Fruit fly (Drosophila melanogaster) whole organism, larva: ENCODE data around the gene sphinx2.

Source experiments
- noc ChIP-seq: fragments of 200-800 bp; sonication (Bioruptor generic); optimal IDR thresholded peaks from 3 replicates; lab custom pipeline; 2019; ENCODE audit warnings: missing biosample characterization, mild to moderate bottlenecking, missing genetic modification characterization, moderate library complexity

sphinx2 gene

DNA sequence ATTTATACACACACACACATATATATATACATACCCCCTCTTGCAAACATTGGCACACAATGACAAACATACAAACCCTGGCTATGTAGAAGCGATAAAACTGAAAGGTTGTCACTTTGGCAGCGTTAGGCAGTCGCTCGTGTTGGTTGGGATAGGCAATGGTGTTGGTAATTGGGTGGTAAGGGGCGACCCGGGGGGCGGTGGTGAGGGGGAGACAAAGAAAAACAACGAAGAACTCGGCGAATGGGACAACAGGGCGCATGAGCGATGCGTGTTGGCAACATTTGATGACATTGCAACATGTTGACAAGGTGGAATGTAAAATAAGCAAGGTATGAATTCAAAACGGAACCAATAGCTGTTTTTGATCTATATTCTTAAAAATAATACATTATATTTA, 18.0 kb downstream of the sphinx2 start:
- no peak for TF ChIP-seq noc

DNA sequence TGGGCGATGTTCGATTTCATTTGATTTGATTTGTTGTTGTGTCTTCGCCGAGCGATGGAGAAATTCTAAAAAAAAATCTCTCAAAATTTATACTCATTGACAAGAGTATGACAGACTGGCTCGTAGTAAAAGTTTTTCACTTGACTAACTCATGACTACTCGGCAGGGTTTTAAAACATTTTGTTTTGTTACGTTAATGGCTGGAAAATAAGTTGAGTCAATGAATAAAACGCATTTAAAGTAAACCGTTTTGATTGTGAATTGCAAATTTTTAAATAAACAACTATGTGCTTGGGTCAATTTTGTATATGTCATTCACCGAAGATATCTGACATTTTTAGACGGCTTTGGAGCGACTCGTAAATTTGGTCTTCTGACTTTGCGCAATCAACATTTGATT, 36.5 kb downstream of the sphinx2 start, which contains the start of gene CG8560:
Gene CG8560, minus strand, starts transcription at position 101 of the 400 bp plus-strand sequence.
- TF ChIP-seq noc: peak; percentile 48

DNA sequence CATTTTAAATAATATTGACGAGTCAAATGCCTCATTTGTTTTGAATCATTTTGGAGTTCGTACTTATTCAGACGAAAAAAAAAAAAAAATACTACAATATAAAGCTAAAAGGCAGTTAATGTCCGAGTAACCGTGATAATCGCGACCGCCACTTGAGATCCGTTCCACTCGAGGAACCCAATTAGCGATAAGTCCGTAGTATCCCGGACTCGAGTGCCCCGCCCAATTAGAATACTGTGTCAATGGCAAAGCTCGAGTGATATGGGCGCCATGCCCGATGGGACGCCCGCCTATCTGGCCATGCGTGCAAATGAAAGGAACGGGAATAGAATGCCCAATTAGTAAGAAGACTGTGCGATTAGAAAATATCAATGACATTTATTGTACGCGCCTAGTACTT, 38.6 kb downstream of the sphinx2 start:
- TF ChIP-seq noc: no peak

DNA sequence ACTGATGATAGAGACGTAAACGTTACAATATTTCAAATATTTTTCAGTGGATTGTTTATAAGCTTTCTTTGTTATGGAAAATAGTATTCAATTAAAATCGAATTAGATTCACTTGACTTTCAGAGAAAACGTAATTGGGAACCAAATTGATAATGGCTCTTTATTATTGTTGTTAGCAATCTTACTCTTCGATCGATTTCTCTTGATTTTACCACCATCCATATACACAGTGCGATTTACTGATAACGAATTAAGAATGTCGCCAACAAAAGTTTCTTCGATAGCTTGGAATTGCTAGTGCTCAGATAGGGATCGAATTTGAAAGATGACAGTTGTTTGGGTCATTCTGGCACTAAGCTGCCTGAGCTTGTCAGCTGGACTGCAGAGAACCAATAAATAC, 40.8 kb downstream of the sphinx2 start, which contains the start of gene CG18417:
Gene CG18417, plus strand, starts transcription at position 301 of the 400 bp plus-strand sequence.
- TF ChIP-seq noc: no peak

- TF ChIP-seq noc: peak; percentile 81
These were observed 42.6 kb downstream of the sphinx2 start, which contains the start of gene CG8562 for dm6 chr3L:7397979-7398378. TSS of gene CG8562 (plus strand) at chr3L:7398285.

DNA sequence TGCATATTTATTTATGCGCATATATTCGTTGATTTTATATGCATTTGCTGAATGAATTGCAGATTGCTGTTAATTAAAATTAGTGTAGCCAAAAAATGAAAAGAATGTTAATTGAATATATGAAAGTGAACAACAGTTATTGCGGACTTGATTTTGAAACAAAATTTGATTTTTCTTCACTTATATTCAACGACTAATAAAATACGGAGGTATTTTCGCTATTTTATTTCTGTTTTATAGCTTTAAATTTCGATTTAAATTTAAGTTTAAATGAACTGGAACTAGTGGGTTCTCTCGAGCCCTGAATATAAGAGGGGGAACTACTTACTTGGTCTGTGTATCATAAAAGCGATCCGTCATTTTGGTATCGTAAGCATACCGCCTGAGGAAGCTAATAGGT, 44.5 kb downstream of the sphinx2 start, which contains the start of gene CG32379:
Gene CG32379, plus strand, starts transcription at position 301 of the 400 bp plus-strand sequence.
- TF ChIP-seq noc: no peak

DNA sequence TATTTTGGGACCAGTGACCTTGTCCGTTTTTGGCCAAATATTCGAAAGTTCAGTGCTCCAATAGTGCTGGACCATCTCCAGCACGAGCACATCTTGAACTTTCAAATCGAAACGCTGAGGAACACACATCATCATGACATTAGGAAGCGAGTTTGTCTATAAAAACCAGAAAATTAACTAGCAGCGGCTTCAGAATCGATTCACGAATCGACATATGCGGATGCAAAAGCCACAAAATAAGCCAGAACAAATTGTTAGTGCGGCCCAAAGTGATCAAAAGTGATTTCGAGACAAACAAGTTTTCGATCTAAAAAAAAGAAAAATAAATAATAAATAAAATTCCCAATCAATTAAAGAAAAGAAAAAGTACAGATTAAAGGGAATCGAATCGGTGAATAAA, 50.1 kb downstream of the sphinx2 start, which contains the start of gene CG8563:
Gene CG8563, plus strand, starts transcription at position 301 of the 400 bp plus-strand sequence.
- no peak for TF ChIP-seq noc

DNA sequence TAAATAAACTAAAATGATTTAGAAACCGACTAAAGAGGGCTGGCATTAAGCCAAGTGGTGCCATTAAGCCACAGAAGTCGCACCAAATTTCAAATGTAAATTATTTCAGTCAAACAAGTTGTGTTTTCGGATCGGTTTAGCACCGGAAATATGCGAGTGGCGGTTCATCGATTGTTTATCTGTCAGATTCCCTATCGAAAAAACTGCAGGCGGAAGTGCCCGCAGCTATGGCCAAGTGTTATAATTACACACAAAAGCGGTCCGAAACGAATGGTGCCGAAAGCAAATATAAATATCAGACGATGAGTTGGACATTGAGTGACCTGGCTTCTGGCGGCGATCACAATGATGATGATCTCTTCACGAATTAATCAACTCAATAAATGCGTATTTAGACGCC, 50.5 kb downstream of the sphinx2 start:
- TF ChIP-seq noc: no peak
